Fruit fly (Drosophila melanogaster): ENCODE data around the gene CG3191.

CG3191 gene

DNA sequence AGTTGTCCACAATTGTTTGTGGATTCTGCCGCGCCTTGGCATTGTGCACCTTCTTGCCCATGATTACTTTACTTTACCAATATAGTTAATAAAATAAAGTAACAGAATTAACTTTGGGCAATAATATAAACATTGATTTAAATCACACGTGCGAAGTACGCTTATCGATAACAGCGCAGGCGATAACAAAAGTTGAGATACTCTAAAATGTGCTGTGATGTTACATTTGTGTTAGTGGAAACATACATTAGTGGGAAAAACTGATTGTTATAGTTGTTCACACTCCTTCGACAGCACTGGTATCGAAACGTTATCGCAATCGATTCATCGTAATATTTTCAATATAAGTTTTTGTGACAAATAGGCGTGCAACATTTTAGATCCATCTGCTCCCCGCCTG lies 10.0 kb downstream of the CG3191 start, which contains the start of gene kz (continued):
- TF ChIP-seq Doc3 (GFP tag; IDR thresholded peaks at IDR 0.05; ENCODE audit: partially characterized antibody) (peak; percentile 77), CG12236 (GFP tag; optimal IDR thresholded peaks at IDR 0.05) (no peak), Ravus (GFP tag; IDR thresholded peaks at IDR 0.05) (no peak), CG4617 (GFP tag; optimal IDR thresholded peaks at IDR 0.05; ENCODE audit: borderline replicate concordance) (peak; percentile 68), ase (GFP tag; IDR thresholded peaks at IDR 0.05) (no peak), toy (GFP tag; IDR thresholded peaks at IDR 0.05) (no peak), caup (GFP tag; optimal IDR thresholded peaks at IDR 0.05; ENCODE audit: severe bottlenecking) (no peak), Pdp1 (GFP tag; optimal IDR thresholded peaks at IDR 0.05) (no peak), chinmo (GFP tag; IDR thresholded peaks at IDR 0.05; ENCODE audit: partially characterized antibody) (peak; percentile 97), Taf1 (GFP tag; IDR thresholded peaks at IDR 0.05) (no peak), CG17186 (GFP tag; optimal IDR thresholded peaks at IDR 0.05) (peak; percentile 50), pita (GFP tag; optimal IDR thresholded peaks at IDR 0.05) (no peak), cato (GFP tag; optimal IDR thresholded peaks at IDR 0.05; ENCODE audit: borderline replicate concordance) (no peak), CG9609 (GFP tag; optimal IDR thresholded peaks at IDR 0.05) (no peak), CG6854 (GFP tag; optimal IDR thresholded peaks at IDR 0.05) (no peak), crol (GFP tag; IDR thresholded peaks at IDR 0.05) (no peak), wdn (GFP tag; IDR thresholded peaks at IDR 0.05) (no peak), oc (tag; optimal IDR thresholded peaks at IDR 0.05) (no peak), Xbp1 (GFP tag; optimal IDR thresholded peaks at IDR 0.05) (no peak), vfl (GFP tag; optimal IDR thresholded peaks at IDR 0.05) (no peak), CG17385 (GFP tag; optimal IDR thresholded peaks at IDR 0.05) (no peak), zen (tag; optimal IDR thresholded peaks at IDR 0.05) (peak; percentile 2), CG7357 (GFP tag; IDR thresholded peaks at IDR 0.05) (peak; percentile 100), Dip3 (GFP tag; optimal IDR thresholded peaks at IDR 0.05) (no peak), exex (tag; optimal IDR thresholded peaks at IDR 0.05) (no peak), jigr1 (GFP tag; IDR thresholded peaks at IDR 0.05) (no peak), MESR4 (GFP tag; optimal IDR thresholded peaks at IDR 0.05) (peak; percentile 67), CG1832 (GFP tag; optimal IDR thresholded peaks at IDR 0.05) (no peak), H2.0 (GFP tag; IDR thresholded peaks at IDR 0.05) (no peak), CG4360 (GFP tag; IDR thresholded peaks at IDR 0.05) (no peak), CG14710 (tag; optimal IDR thresholded peaks at IDR 0.05) (peak; percentile 67), CG7928 (GFP tag; optimal IDR thresholded peaks at IDR 0.05) (no peak), CG7963 (GFP tag; IDR thresholded peaks at IDR 0.05; ENCODE audit: partially characterized antibody) (peak; percentile 98), en (GFP tag; optimal IDR thresholded peaks at IDR 0.05) (no peak), CG10366 (GFP tag; IDR thresholded peaks at IDR 0.05) (no peak), NK7.1 (GFP tag; optimal IDR thresholded peaks at IDR 0.05) (no peak), sens (GFP tag) (peak; percentile 64), CG17829 (tag; optimal IDR thresholded peaks at IDR 0.05) (no peak), CG12219 (GFP tag; optimal IDR thresholded peaks at IDR 0.05) (no peak), cg (GFP tag; optimal IDR thresholded peaks at IDR 0.05) (peak; percentile 23), insv (GFP tag; optimal IDR thresholded peaks at IDR 0.05) (no peak), Neu2 (GFP tag; optimal IDR thresholded peaks at IDR 0.05; ENCODE audit: borderline replicate concordance) (no peak), Ets65A (GFP tag) (no peak), CG14860 (GFP tag; IDR thresholded peaks at IDR 0.05; ENCODE audit: partially characterized antibody) (peak; percentile 98), Lim3 (GFP tag; IDR thresholded peaks at IDR 0.05) (no peak), Xrp1 (GFP tag; IDR thresholded peaks at IDR 0.05) (no peak), CG3163 (GFP tag; optimal IDR thresholded peaks at IDR 0.05) (no peak), salm (tag; optimal IDR thresholded peaks at IDR 0.05) (no peak), Dref (GFP tag; IDR thresholded peaks at IDR 0.05) (peak; percentile 97), CrebB (tag; optimal IDR thresholded peaks at IDR 0.05) (no peak), Med (GFP tag) (peak; percentile 77), CG9727 (GFP tag; optimal IDR thresholded peaks at IDR 0.05) (no peak)

All from whole organism, embryonic.